Fruit fly (Drosophila melanogaster): ENCODE results near the gene CG12768.

DNA sequence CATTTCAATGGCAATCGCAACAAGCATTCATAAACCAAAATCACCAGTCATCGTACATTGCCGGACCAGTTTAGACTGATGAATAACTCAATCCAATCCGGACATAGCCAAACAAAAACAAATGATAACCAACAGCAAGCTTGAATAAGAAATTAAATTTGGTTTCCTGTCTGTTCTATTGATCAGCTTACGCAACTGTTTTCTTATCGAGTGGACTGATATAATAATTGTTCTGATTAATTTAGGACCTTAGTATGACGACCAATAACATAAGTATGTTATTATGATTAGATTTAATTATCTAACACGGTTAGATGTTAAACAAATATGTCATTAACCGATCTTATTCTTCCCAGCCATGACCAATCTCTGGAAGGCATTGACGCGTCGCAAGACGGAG lies 19.3 kb upstream of the CG12768 start:
- TF ChIP-seq CG15710 (tag; optimal IDR thresholded peaks at IDR 0.05) = no peak
- no peak for TF ChIP-seq CG32121 (GFP tag; IDR thresholded peaks at IDR 0.05)
- TF ChIP-seq rn (GFP tag; IDR thresholded peaks at IDR 0.05) = no peak
- TF ChIP-seq CG34367 (tag; optimal IDR thresholded peaks at IDR 0.05) = no peak

Measured in whole organism, pupa.